Fruit fly (Drosophila melanogaster): ENCODE measurements around the gene Txl.

Gene Txl

DNA sequence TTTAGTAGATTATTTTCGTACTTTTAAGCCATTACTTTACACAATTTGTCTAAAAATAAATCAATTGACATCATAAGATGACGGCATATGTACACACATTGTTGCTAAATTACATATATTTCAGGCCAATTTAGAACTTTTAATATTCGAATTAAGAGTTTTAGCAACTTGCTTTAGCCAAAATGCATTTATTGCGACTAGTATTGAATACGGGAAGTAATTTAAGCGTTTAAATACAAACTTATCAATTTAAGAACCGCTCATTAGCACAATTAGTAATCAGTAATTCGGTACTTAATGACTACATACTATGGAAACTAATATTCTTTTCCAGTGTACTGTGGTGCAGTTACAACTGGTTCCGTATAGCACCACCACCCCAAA is 43.5 kb downstream of the Txl start:
- TF ChIP-seq noc (tag; optimal IDR thresholded peaks at IDR 0.05) = no peak

DNA sequence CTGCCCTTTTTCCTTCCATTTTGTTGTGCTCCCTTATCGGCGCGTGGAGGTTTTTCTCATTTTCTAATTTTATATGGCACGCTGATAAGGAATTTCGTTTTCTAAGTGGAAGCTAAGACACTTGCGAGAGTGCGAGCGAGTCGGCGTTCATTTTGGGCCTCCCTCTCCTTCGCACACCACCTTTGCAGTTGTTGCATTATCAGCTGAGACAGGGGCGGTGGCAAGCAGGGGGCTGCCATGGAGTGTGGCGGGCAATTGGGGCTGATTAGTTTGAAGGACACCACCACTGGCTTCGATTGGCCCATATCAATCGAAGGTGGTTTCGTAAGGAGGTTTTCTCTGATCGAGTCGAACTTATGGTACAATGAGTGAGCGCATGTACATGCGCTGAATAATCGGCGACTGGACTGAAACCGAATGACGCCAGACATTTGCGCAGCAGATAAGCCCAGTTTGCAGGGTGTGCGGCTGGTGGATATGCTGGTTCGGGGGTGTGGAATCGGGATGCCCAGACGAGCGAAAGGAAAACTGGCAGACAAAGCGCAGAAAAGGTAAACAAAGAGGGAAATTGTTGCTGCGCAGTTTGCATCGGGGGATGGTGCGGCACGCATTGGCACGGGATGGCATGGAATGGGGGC is 44.1 kb downstream of the Txl start:
- peak; percentile 35 for TF ChIP-seq noc (tag; optimal IDR thresholded peaks at IDR 0.05)

DNA sequence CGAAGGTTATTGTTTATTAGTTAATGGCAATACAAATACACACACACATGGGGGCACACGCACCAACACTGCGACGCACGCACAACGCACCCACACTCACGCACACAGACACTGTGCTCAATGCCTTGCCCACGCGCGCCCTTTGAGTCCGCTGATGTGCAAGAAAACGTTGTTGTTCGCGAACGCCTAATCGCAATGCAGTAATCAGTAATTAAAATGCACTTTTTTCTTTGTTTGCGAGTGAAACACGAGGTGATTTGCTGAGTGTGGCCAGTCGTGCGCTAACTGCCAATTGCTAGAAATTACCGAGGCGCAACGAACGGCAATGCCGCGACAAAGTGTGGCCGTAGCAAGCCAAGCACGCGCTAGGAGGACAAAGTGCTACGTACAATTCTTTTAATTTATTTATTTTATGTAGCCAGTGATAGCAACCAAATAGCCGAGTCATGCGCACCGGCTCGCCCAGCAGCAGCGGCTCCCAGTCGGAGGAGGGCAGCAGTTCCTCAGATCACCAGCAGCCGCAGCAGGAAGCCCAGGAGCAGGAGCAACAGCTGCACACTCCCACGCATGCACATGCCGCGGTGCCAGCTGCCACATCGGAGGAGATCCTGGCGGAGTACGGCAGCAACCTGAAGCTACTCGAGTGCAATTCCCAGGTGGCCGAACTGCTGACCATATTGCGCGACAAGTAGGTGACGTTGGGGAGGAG is 45.1 kb downstream of the Txl start, which contains the start of the genes S6k and kri:
TSS of gene S6k (minus strand) at position 299 of the 709 bp plus-strand sequence.
TSS of gene kri (plus strand) at position 341 of the 709 bp plus-strand sequence.
- peak; percentile 42 for TF ChIP-seq noc (tag; optimal IDR thresholded peaks at IDR 0.05)

DNA sequence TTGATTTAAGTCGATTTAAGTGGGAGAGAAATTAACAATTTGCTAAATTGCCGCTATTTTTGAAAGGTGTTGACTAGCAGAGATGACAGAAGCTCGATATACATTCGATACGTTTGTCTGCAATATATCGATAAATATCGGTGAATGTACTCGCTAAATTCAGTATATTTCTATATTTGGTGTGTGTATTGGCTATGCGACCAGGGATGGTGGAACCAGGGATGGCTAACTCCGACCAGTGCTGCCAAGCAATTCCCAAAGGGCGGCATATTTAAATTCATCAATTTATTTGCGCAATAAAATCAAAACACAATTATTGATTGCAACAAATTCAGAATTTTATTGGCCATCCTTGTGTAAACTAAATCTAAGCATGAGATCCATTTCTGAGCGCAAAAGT is 47.4 kb downstream of the Txl start, which contains the start of gene mad2:
TSS of gene mad2 (minus strand) at position 78 of the 400 bp plus-strand sequence.
- no peak for TF ChIP-seq noc (tag; optimal IDR thresholded peaks at IDR 0.05)
